Fruit fly (Drosophila melanogaster) Kc167 (cell line): ENCODE measurements around the gene PK1-R.

Experiments used
- Myc ChIP-seq: fragments of >200 bp; optimal IDR thresholded peaks from 2 replicates; lab custom pipeline; 2017; ENCODE audit warnings: missing external identifiers
- Sin3A ChIP-seq: fragments of >200 bp; optimal IDR thresholded peaks from 2 replicates; lab custom pipeline; 2018; ENCODE audit warnings: missing external identifiers
- psq ChIP-seq: fragments of >200 bp; optimal IDR thresholded peaks from 2 replicates; lab custom pipeline; 2017; ENCODE audit warnings: missing external identifiers

DNA sequence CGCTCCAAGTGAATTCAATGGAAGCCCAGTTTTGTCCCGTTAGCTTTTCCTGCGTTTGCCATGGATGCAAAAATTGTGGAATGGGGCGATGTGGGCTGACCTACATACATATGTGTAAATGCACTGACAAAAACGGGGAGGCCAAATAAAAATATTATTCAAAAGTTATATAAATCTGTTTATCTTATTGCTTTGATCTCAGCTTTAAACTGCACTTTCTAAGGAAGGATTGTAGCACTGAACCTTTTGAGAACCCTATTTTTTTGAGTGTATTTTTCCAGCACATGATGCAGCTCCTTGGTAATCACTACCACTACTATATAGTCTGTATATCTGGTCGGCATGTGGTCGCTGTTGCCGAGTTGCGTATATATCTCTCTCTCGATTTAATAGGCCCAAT lies 25.9 kb downstream of the PK1-R start:
- TF ChIP-seq Myc (lab: Kevin White, UChicago) (no peak), psq (lab: Kevin White, UChicago) (no peak), Sin3A (lab: Kevin White, UChicago) (no peak)
